Fruit fly (Drosophila melanogaster) whole organism, pupa: ENCODE results near the gene His3.3B.

Source experiments
- CG10348 ChIP-seq: fragments of 200-800 bp; sonication (Bioruptor generic); IDR thresholded peaks from 2 replicates; pipeline ENCODE4 v1.3.6; 2022; ENCODE audit warnings: missing biosample characterization, missing genetic modification characterization
- CG12605 ChIP-seq: fragments of 200-800 bp; sonication (Bioruptor generic); IDR thresholded peaks from 2 replicates; pipeline ENCODE4 v1.3.6; 2022; ENCODE audit warnings: missing biosample characterization, missing genetic modification characterization
- CG13204 ChIP-seq: fragments of 200-800 bp; sonication (Bioruptor generic); optimal IDR thresholded peaks from 2 replicates; lab custom pipeline; 2018; ENCODE audit warnings: missing biosample characterization, mild to moderate bottlenecking, missing genetic modification characterization, moderate library complexity
- CG14655 ChIP-seq: fragments of 200-800 bp; sonication (Bioruptor generic); optimal IDR thresholded peaks from 3 replicates; lab custom pipeline; 2017; ENCODE audit warnings: mild to moderate bottlenecking, missing biosample characterization, missing genetic modification reagents, missing genetic modification characterization
- CG15710 ChIP-seq: fragments of 200-800 bp; sonication (Bioruptor generic); optimal IDR thresholded peaks from 2 replicates; lab custom pipeline; 2018; ENCODE audit warnings: missing biosample characterization, mild to moderate bottlenecking, missing genetic modification characterization, moderate library complexity
- CG17806 ChIP-seq: fragments of 200-800 bp; sonication (Bioruptor generic); optimal IDR thresholded peaks from 2 replicates; lab custom pipeline; 2018; ENCODE audit warnings: missing biosample characterization, mild to moderate bottlenecking, missing genetic modification characterization, moderate library complexity
- CG32121 ChIP-seq: fragments of 200-800 bp; sonication (Bioruptor generic); IDR thresholded peaks from 2 replicates; pipeline ENCODE4 v1.3.6; 2022; ENCODE audit warnings: missing biosample characterization, missing genetic modification characterization
- CG34367 ChIP-seq: fragments of 200-800 bp; sonication (Bioruptor generic); optimal IDR thresholded peaks from 2 replicates; lab custom pipeline; 2018; ENCODE audit warnings: missing biosample characterization, mild to moderate bottlenecking, missing genetic modification characterization
- CG4496 ChIP-seq: fragments of 200-800 bp; sonication (Bioruptor generic); IDR thresholded peaks from 3 replicates; pipeline ENCODE4 v1.3.6; 2022; ENCODE audit warnings: missing biosample characterization, missing genetic modification characterization
- CG8159 ChIP-seq: fragments of 200-800 bp; sonication (Bioruptor generic); optimal IDR thresholded peaks from 3 replicates; lab custom pipeline; 2018; ENCODE audit warnings: missing biosample characterization, mild to moderate bottlenecking, missing genetic modification characterization, moderate library complexity
- CG8301 ChIP-seq: fragments of 200-800 bp; sonication (Bioruptor generic); optimal IDR thresholded peaks from 2 replicates; lab custom pipeline; 2018; ENCODE audit warnings: missing biosample characterization, mild to moderate bottlenecking, missing genetic modification characterization
- CG9948 ChIP-seq: fragments of 200-800 bp; sonication (Bioruptor generic); optimal IDR thresholded peaks from 2 replicates; lab custom pipeline; 2018; ENCODE audit warnings: missing biosample characterization, mild to moderate bottlenecking, missing genetic modification characterization, moderate library complexity
- D1 ChIP-seq: fragments of 200-800 bp; sonication (Bioruptor generic); optimal IDR thresholded peaks from 2 replicates; lab custom pipeline; 2018; ENCODE audit warnings: missing biosample characterization, mild to moderate bottlenecking, missing genetic modification characterization, moderate library complexity
- EcR ChIP-seq: fragments of 200-800 bp; sonication (Bioruptor generic); optimal IDR thresholded peaks from 3 replicates; lab custom pipeline; 2019; ENCODE audit warnings: missing biosample characterization, missing genetic modification characterization, mild to moderate bottlenecking, moderate library complexity, missing genetic modification reagents
- Ets98B ChIP-seq: fragments of 200-800 bp; sonication (Bioruptor generic); IDR thresholded peaks from 2 replicates; pipeline ENCODE4 v1.3.6; 2022; ENCODE audit warnings: missing biosample characterization, missing genetic modification characterization
- Pif1A ChIP-seq: fragments of 200-800 bp; sonication (Bioruptor generic); optimal IDR thresholded peaks from 3 replicates; lab custom pipeline; 2016; ENCODE audit warnings: missing biosample characterization, missing genetic modification characterization
- Pif1B ChIP-seq: fragments of 200-800 bp; sonication (Bioruptor generic); optimal IDR thresholded peaks from 3 replicates; lab custom pipeline; 2016; ENCODE audit warnings: missing biosample characterization, missing genetic modification characterization
- Snoo ChIP-seq: fragments of 200-800 bp; sonication (Bioruptor generic); optimal IDR thresholded peaks from 3 replicates; lab custom pipeline; 2017; ENCODE audit warnings: missing biosample characterization, mild to moderate bottlenecking, missing genetic modification characterization, inconsistent platforms
- fd96Ca ChIP-seq: fragments of 200-800 bp; sonication (Bioruptor generic); IDR thresholded peaks from 3 replicates; pipeline ENCODE4 v1.3.6; 2022; ENCODE audit warnings: missing biosample characterization, missing genetic modification characterization
- gl ChIP-seq: fragments of 200-800 bp; sonication (Bioruptor generic); optimal IDR thresholded peaks from 2 replicates; lab custom pipeline; 2018; ENCODE audit warnings: missing biosample characterization, mild to moderate bottlenecking, missing genetic modification characterization
- rn ChIP-seq: fragments of 200-800 bp; sonication (Bioruptor generic); IDR thresholded peaks from 2 replicates; pipeline ENCODE4 v1.3.6; 2022; ENCODE audit warnings: missing biosample characterization, missing genetic modification characterization

The His3.3B gene

DNA sequence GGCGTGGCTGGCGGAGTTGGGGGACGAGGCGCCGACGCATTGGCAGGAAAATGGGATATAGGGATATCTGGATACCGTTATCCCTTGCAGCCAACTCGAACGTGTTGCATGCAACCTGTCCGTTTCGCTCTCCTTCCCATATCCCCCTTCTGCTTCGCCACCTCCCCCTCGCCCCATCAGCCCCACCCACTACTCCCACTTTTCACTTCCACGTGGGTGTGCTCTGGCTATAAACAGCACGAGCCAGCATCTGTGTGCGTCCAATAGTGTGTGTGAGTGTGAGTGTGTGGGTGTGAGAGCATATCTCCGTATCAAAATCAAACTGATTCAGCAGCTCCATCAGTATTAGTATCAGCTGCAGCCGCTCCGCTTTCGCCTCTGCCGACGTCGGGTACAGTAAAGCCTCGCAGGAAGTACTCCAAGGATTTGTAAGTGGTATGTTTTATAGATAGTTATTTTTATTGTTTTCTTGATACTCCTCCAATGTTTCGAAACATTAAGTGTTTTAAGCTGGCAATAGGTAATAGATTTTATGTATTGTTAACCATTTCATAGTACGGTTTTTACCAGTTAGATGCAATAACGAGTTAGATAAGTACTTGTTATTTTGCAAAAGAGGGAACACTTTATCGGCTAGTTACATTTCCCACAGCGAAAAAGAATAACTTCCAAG is 37.4 kb downstream of the His3.3B start:
- TF ChIP-seq Pif1B (GFP tag; lab: Kevin White, UChicago) (no peak), CG8159 (tag; lab: Kevin White, UChicago) (peak; percentile 47), D1 (tag; lab: Kevin White, UChicago) (no peak), fd96Ca (GFP tag; lab: Robert Waterston, UW) (peak; percentile 46; the same call in 1 of the 3 replicates), CG32121 (GFP tag; lab: Robert Waterston, UW) (no peak), CG4496 (GFP tag; lab: Robert Waterston, UW) (0 out of 3 replicates have a peak, but pooled peaks have one; percentile 38), CG17806 (peak; percentile 18), Snoo (no peak), CG9948 (no peak), CG10348 (GFP tag; lab: Robert Waterston, UW) (no peak), Ets98B (GFP tag; lab: Robert Waterston, UW) (no peak), gl (no peak), CG8301 (peak; percentile 45), EcR (no peak), Pif1A (no peak), CG14655 (GFP tag; lab: Kevin White, UChicago) (peak; percentile 63)

- no peak for TF ChIP-seq CG12605
- TF ChIP-seq Ets98B (GFP tag; lab: Robert Waterston, UW), result no peak
- no peak for TF ChIP-seq CG32121 (GFP tag; lab: Robert Waterston, UW)
- TF ChIP-seq CG4496 (GFP tag; lab: Robert Waterston, UW), result no peak
- TF ChIP-seq CG17806, result no peak
- TF ChIP-seq CG10348 (GFP tag; lab: Robert Waterston, UW), result no peak
Measured at dm6 chrX:9117831-9118230, 38.6 kb downstream of the His3.3B start.

dm6 chrX:9110155-9110909 is 46.1 kb downstream of the His3.3B start:
- no peak for TF ChIP-seq CG8301
- no peak for TF ChIP-seq CG4496 (GFP tag; lab: Robert Waterston, UW)

DNA sequence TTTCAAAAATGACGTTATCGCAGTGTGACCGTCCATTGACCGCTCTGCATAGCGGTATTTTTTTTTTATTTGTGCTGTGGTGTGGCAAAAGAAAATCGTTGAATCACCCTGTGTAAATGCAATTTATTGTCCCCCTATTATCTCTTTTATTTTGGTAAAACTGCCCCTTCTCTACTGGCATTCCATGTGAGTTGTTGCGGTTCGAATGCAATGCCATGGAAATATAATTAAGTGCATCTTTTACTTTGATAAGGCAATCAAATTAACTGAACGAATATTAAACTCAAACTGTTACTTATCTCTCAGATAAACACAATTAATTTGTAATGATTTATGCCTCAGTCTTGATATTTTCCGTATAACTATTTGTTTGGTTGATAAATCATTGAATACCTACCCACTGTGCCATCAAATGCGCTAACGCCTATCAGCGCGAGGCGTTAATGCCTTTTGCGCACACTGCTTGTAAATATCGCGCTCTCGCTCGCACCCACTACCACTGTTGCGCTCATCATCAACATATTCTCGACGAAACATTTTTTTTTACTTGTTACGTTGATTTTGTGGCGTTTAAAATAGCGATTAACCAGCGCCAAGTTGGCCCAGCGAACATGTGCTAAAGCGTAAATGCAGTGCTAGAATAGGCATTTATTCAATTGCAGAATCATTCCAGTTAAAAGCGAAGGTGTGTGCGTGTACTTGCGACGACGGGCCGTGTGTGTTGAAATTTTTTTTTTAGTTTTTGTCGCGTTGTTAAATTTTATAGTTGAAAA is 47.2 kb downstream of the His3.3B start:
- TF ChIP-seq CG12605, result no peak
- TF ChIP-seq CG8301, result peak; percentile 41
- no peak for TF ChIP-seq gl
- no peak for TF ChIP-seq CG32121 (GFP tag; lab: Robert Waterston, UW)
- TF ChIP-seq CG15710 (tag; lab: Kevin White, UChicago), result peak; percentile 32
- TF ChIP-seq CG10348 (GFP tag; lab: Robert Waterston, UW), result no peak
- peak; percentile 40 for TF ChIP-seq CG8159 (tag; lab: Kevin White, UChicago)
- TF ChIP-seq Snoo, result peak; percentile 23
- TF ChIP-seq EcR, result no peak
- no peak for TF ChIP-seq Pif1A
- peak; percentile 57; the same call in 1 of the 3 replicates for TF ChIP-seq CG4496 (GFP tag; lab: Robert Waterston, UW)
- no peak; the same call in 2 of the 3 replicates for TF ChIP-seq fd96Ca (GFP tag; lab: Robert Waterston, UW)
- TF ChIP-seq CG17806, result no peak
- TF ChIP-seq CG14655 (GFP tag; lab: Kevin White, UChicago), result no peak
- TF ChIP-seq CG9948, result peak; percentile 50
- no peak for TF ChIP-seq CG13204 (GFP tag; lab: Kevin White, UChicago)
- TF ChIP-seq D1 (tag; lab: Kevin White, UChicago), result no peak
- peak; percentile 45 for TF ChIP-seq CG34367 (tag; lab: Kevin White, UChicago)
- TF ChIP-seq Pif1B (GFP tag; lab: Kevin White, UChicago), result no peak
- TF ChIP-seq, all 21 proteins: peak for 7

dm6 chrX:9108387-9108786 is 48.1 kb downstream of the His3.3B start, which contains the start of gene AP-1gamma:
AP-1gamma (plus strand) TSS chrX:9108691.
- TF ChIP-seq CG8159 (tag; lab: Kevin White, UChicago) (no peak), CG15710 (tag; lab: Kevin White, UChicago) (no peak), gl (no peak), fd96Ca (GFP tag; lab: Robert Waterston, UW) (no peak), EcR (no peak), CG8301 (no peak), CG32121 (GFP tag; lab: Robert Waterston, UW) (no peak)

DNA sequence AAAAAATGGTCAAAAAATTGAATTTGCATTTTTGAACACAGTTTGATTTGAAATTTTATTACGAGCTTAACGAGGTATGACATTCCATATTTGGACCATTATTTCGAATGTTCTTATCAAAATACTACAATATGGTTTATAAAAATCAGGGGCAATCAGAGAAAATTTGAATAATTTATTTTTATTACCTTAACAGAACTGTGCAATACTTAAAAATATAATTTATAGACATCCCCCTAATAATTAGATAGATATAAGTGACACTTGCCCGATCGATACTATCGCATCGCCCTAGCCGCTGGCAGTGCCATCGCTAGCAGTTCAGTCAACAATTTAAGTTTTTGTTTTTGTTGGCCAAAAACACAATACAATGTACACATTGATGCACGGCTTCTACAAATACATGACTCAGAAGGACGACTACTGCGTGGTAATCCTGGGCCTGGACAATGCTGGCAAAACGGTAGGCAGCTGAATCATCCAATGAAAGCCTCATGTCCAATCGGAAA is 49.6 kb downstream of the His3.3B start, which contains the start of gene Arfrp1:
Arfrp1 (plus strand) TSS at position 295 of the 509 bp plus-strand sequence.
- no peak for TF ChIP-seq CG14655 (GFP tag; lab: Kevin White, UChicago)
- TF ChIP-seq Ets98B (GFP tag; lab: Robert Waterston, UW), result 0 out of 2 replicates have a peak, but pooled peaks have one; percentile 5
- no peak for TF ChIP-seq CG8159 (tag; lab: Kevin White, UChicago)
- no peak for TF ChIP-seq D1 (tag; lab: Kevin White, UChicago)
- TF ChIP-seq CG9948, result peak; percentile 0
- peak; percentile 6; the same call in 1 of the 3 replicates for TF ChIP-seq CG4496 (GFP tag; lab: Robert Waterston, UW)
- 0 out of 3 replicates have a peak, but pooled peaks have one; percentile 24 for TF ChIP-seq fd96Ca (GFP tag; lab: Robert Waterston, UW)
- no peak for TF ChIP-seq rn
